Worm (Caenorhabditis elegans): ENCODE data around the gene rpl-2.

rpl-2 gene

ce11 chrV:20470385-20470784 is 9.1 kb upstream of the rpl-2 start, which contains the start of gene B0250.8 (continued):
- TF ChIP-seq lin-54 (GFP tag; optimal IDR thresholded peaks at IDR 0.05), result no peak

ce11 chrV:20475029-20475428 is 4.5 kb upstream of the rpl-2 start:
- TF ChIP-seq attf-6 (GFP tag; IDR thresholded peaks at IDR 0.05), result no peak
- TF ChIP-seq dox-1 (GFP tag; IDR thresholded peaks at IDR 0.05), result no peak
- no peak for TF ChIP-seq madf-10 (tag; optimal IDR thresholded peaks at IDR 0.05)
- TF ChIP-seq K12H6.12 (tag; optimal IDR thresholded peaks at IDR 0.05), result no peak
- TF ChIP-seq snpc-3.4 (tag; optimal IDR thresholded peaks at IDR 0.05), result no peak
- no peak for TF ChIP-seq sdz-38 (tag; optimal IDR thresholded peaks at IDR 0.05)
- TF ChIP-seq hlh-26 (GFP tag; conservative IDR thresholded peaks at IDR 0.05), result no peak
- TF ChIP-seq let-526 (GFP tag; IDR thresholded peaks at IDR 0.05), result no peak
- TF ChIP-seq cebp-1 (GFP tag; IDR thresholded peaks at IDR 0.05), result no peak
- TF ChIP-seq cebp-1 (tag; optimal IDR thresholded peaks at IDR 0.05), result no peak
- TF ChIP-seq sea-2 (GFP tag; IDR thresholded peaks at IDR 0.05), result no peak
- no peak for TF ChIP-seq lin-26 (GFP tag; IDR thresholded peaks at IDR 0.05)
- TF ChIP-seq F22D6.2 (tag; optimal IDR thresholded peaks at IDR 0.05), result no peak
- no peak for TF ChIP-seq unc-62 (GFP tag; optimal IDR thresholded peaks at IDR 0.05)
- TF ChIP-seq lag-1 (GFP tag; IDR thresholded peaks at IDR 0.05), result no peak
- TF ChIP-seq lin-35 (GFP tag; optimal IDR thresholded peaks at IDR 0.05), result no peak
- TF ChIP-seq chd-7 (tag; optimal IDR thresholded peaks at IDR 0.05), result no peak
- no peak for TF ChIP-seq egl-44 (GFP tag; IDR thresholded peaks at IDR 0.05)
- TF ChIP-seq lin-54 (GFP tag; optimal IDR thresholded peaks at IDR 0.05), result no peak

ce11 chrV:20475830-20476229 is 3.7 kb upstream of the rpl-2 start, which contains the start of gene B0250.7:
Gene B0250.7, minus strand, starts transcription at chrV:20476061.
- TF ChIP-seq T07F8.4 (tag; optimal IDR thresholded peaks at IDR 0.05) (no peak), nfya-2 (GFP tag; IDR thresholded peaks at IDR 0.05) (no peak), K12H6.12 (tag; optimal IDR thresholded peaks at IDR 0.05) (no peak), ztf-28 (GFP tag; IDR thresholded peaks at IDR 0.05) (no peak), ztf-18 (tag; optimal IDR thresholded peaks at IDR 0.05) (no peak)

- TF ChIP-seq ceh-27 (GFP tag; optimal IDR thresholded peaks at IDR 0.05) (no peak), xnd-1 (tag; optimal IDR thresholded peaks at IDR 0.05) (peak; percentile 80), sea-2 (GFP tag; IDR thresholded peaks at IDR 0.05) (no peak), nhr-179 (tag; optimal IDR thresholded peaks at IDR 0.05) (no peak), zfh-2 (GFP tag; conservative IDR thresholded peaks at IDR 0.05) (no peak), dpl-1 (GFP tag; optimal IDR thresholded peaks at IDR 0.05) (no peak), C06A6.2 (GFP tag; conservative IDR thresholded peaks at IDR 0.05) (no peak), B0019.2 (GFP tag; conservative IDR thresholded peaks at IDR 0.05) (no peak), F49E8.2 (tag; optimal IDR thresholded peaks at IDR 0.05; ENCODE audit: insufficient read depth) (no peak), ceh-91 (GFP tag; IDR thresholded peaks at IDR 0.05) (peak; percentile 62), efl-1 (GFP tag; optimal IDR thresholded peaks at IDR 0.05) (peak; percentile 35), F39B2.1 (GFP tag; IDR thresholded peaks at IDR 0.05) (no peak), chd-7 (tag; optimal IDR thresholded peaks at IDR 0.05) (no peak), ceh-58 (GFP tag; IDR thresholded peaks at IDR 0.05) (no peak), sdz-38 (tag; optimal IDR thresholded peaks at IDR 0.05) (no peak), him-1 (tag; optimal IDR thresholded peaks at IDR 0.05) (no peak), madf-6 (GFP tag; IDR thresholded peaks at IDR 0.05) (peak; percentile 89), dox-1 (GFP tag; IDR thresholded peaks at IDR 0.05) (no peak), madf-3 (GFP tag; IDR thresholded peaks at IDR 0.05) (no peak), F52B5.7 (tag; optimal IDR thresholded peaks at IDR 0.05) (no peak), akir-1 (GFP tag; optimal IDR thresholded peaks at IDR 0.05) (no peak), Y79H2A.3 (GFP tag; conservative IDR thresholded peaks at IDR 0.05) (no peak), lsl-1 (GFP tag; optimal IDR thresholded peaks at IDR 0.05) (peak; percentile 85), madf-8 (GFP tag; conservative IDR thresholded peaks at IDR 0.05) (peak; percentile 56), rcor-1 (GFP tag; IDR thresholded peaks at IDR 0.05) (no peak), F33H1.4 (GFP tag; IDR thresholded peaks at IDR 0.05) (peak; percentile 88), nhr-120 (GFP tag; IDR thresholded peaks at IDR 0.05) (no peak)
These were observed 3.0 kb upstream of the rpl-2 start for ce11 chrV:20476514-20476913.
